Worm (Caenorhabditis elegans) whole organism, early embryonic: ENCODE results near the gene F19C7.3.

Experiments
- B0310.2 ChIP-seq: sonication (generic microtip); optimal IDR thresholded peaks from 2 replicates; lab custom pipeline; 2016; ENCODE audit warnings: mild to moderate bottlenecking, missing genetic modification characterization, missing compliant biosample characterization
- F13C5.2 ChIP-seq: sonication (generic microtip); optimal IDR thresholded peaks from 2 replicates; lab custom pipeline; 2017; ENCODE audit warnings: mild to moderate bottlenecking, missing genetic modification characterization, inconsistent platforms, missing compliant biosample characterization
- aly-1 ChIP-seq: sonication (generic microtip); optimal IDR thresholded peaks from 2 replicates; lab custom pipeline; 2016; ENCODE audit warnings: missing genetic modification characterization, missing compliant biosample characterization
- ama-1 ChIP-seq: fragments of 150-350 bp; optimal IDR thresholded peaks from 2 replicates; lab custom pipeline; 2014
- ceh-13 ChIP-seq: fragments of 200-800 bp; sonication (Bioruptor generic); optimal IDR thresholded peaks from 2 replicates; lab custom pipeline; 2018; ENCODE audit warnings: mild to moderate bottlenecking, missing genetic modification characterization, missing compliant biosample characterization
- ceh-36 ChIP-seq: sonication (generic microtip); optimal IDR thresholded peaks from 2 replicates; lab custom pipeline; 2016; ENCODE audit warnings: missing genetic modification characterization, inconsistent platforms, missing compliant biosample characterization
- ets-7 ChIP-seq: sonication (generic microtip); optimal IDR thresholded peaks from 2 replicates; lab custom pipeline; 2016; ENCODE audit warnings: missing genotype, missing genetic modification characterization, missing compliant biosample characterization
- flt-1 ChIP-seq: fragments of 200-800 bp; sonication (Bioruptor generic); IDR thresholded peaks from 2 replicates; pipeline ENCODE4 v1.3.6; 2022; ENCODE audit warnings: missing genetic modification characterization, missing compliant biosample characterization
- hmbx-1 ChIP-seq: sonication (generic microtip); optimal IDR thresholded peaks from 2 replicates; lab custom pipeline; 2016; ENCODE audit warnings: mild to moderate bottlenecking, missing genetic modification characterization, missing compliant biosample characterization
- hmg-4 ChIP-seq: fragments of 200-800 bp; sonication (Bioruptor generic); optimal IDR thresholded peaks from 2 replicates; lab custom pipeline; 2018; ENCODE audit warnings: mild to moderate bottlenecking, missing genetic modification characterization, missing compliant biosample characterization
- hnd-1 ChIP-seq: sonication (generic microtip); optimal IDR thresholded peaks from 2 replicates; lab custom pipeline; 2016; ENCODE audit warnings: missing genetic modification characterization, missing compliant biosample characterization
- pes-1 ChIP-seq: fragments of 200-800 bp; sonication (Bioruptor generic); IDR thresholded peaks from 2 replicates; pipeline ENCODE4 v1.3.6; 2022; ENCODE audit warnings: missing genetic modification reagents, missing genetic modification characterization, missing compliant biosample characterization
- scrt-1 ChIP-seq: fragments of 200-800 bp; sonication (Bioruptor generic); IDR thresholded peaks from 2 replicates; pipeline ENCODE4 v1.3.6; 2022; ENCODE audit warnings: missing genetic modification characterization, missing compliant biosample characterization
- sea-1 ChIP-seq: fragments of 200-800 bp; sonication (Bioruptor generic); conservative IDR thresholded peaks from 2 replicates; pipeline ENCODE4 v1.3.6; 2022; ENCODE audit warnings: missing genetic modification characterization, missing compliant biosample characterization
- tbx-11 ChIP-seq: fragments of 200-800 bp; sonication (Bioruptor generic); IDR thresholded peaks from 2 replicates; pipeline ENCODE4 v1.3.6; 2022; ENCODE audit warnings: missing genetic modification characterization, missing compliant biosample characterization
- tbx-37 ChIP-seq: fragments of 200-800 bp; sonication (Bioruptor generic); conservative IDR thresholded peaks from 2 replicates; pipeline ENCODE4 v1.3.6; 2022; ENCODE audit warnings: missing genetic modification reagents, missing genetic modification characterization, missing compliant biosample characterization
- tra-4 ChIP-seq: sonication (generic microtip); optimal IDR thresholded peaks from 2 replicates; lab custom pipeline; 2017; ENCODE audit warnings: missing genetic modification characterization, missing compliant biosample characterization

Gene F19C7.3

ce11 chrIV:4596824-4597223 is at the start of gene F19C7.3:
F19C7.3 (plus strand) TSS chrIV:4597124.
- TF ChIP-seq pes-1 (GFP tag; lab: Robert Waterston, UW): no peak
- no peak for TF ChIP-seq tra-4
- TF ChIP-seq ets-7 (tag; lab: Kevin White, UChicago): no peak

ce11 chrIV:4548253-4548652 is 48.7 kb upstream of the F19C7.3 start, which contains the start of gene ZK185.1:
ZK185.1 (plus strand) TSS chrIV:4548553.
- TF ChIP-seq aly-1 (tag; lab: Kevin White, UChicago) (peak; percentile 5), flt-1 (GFP tag; lab: Robert Waterston, UW) (no peak), tbx-11 (GFP tag; lab: Robert Waterston, UW) (no peak), hmg-4 (no peak), F13C5.2 (tag; lab: Kevin White, UChicago) (no peak)

- TF ChIP-seq hmbx-1 (tag; lab: Kevin White, UChicago): no peak
- no peak for TF ChIP-seq aly-1 (tag; lab: Kevin White, UChicago)
- no peak for TF ChIP-seq scrt-1 (GFP tag; lab: Robert Waterston, UW)
- TF ChIP-seq tbx-11 (GFP tag; lab: Robert Waterston, UW): no peak
These were observed 45.4 kb upstream of the F19C7.3 start for ce11 chrIV:4551562-4551961.

- TF ChIP-seq ceh-36 (tag; lab: Kevin White, UChicago): no peak
- no peak for TF ChIP-seq tbx-11 (GFP tag; lab: Robert Waterston, UW)
- no peak for TF ChIP-seq sea-1
These were observed 39.8 kb upstream of the F19C7.3 start for ce11 chrIV:4557130-4557529.

- TF ChIP-seq tra-4 (no peak), scrt-1 (GFP tag; lab: Robert Waterston, UW) (no peak), flt-1 (GFP tag; lab: Robert Waterston, UW) (no peak), B0310.2 (no peak), F13C5.2 (tag; lab: Kevin White, UChicago) (no peak), tbx-11 (GFP tag; lab: Robert Waterston, UW) (no peak), hmg-4 (no peak), ceh-36 (tag; lab: Kevin White, UChicago) (no peak), pes-1 (GFP tag; lab: Robert Waterston, UW) (no peak)
These were observed 39.2 kb upstream of the F19C7.3 start for ce11 chrIV:4557731-4558130.

ce11 chrIV:4559160-4559559 is 37.8 kb upstream of the F19C7.3 start:
- TF ChIP-seq ceh-36 (tag; lab: Kevin White, UChicago) (no peak), B0310.2 (no peak), pes-1 (GFP tag; lab: Robert Waterston, UW) (no peak), hmg-4 (no peak), aly-1 (tag; lab: Kevin White, UChicago) (no peak), ceh-13 (GFP tag; lab: Kevin White, UChicago) (no peak), scrt-1 (GFP tag; lab: Robert Waterston, UW) (no peak), tra-4 (no peak), ets-7 (tag; lab: Kevin White, UChicago) (no peak), ama-1 (lab: Kevin White, UChicago) (no peak), tbx-11 (GFP tag; lab: Robert Waterston, UW) (no peak), flt-1 (GFP tag; lab: Robert Waterston, UW) (no peak), tbx-37 (GFP tag; lab: Robert Waterston, UW) (no peak), F13C5.2 (tag; lab: Kevin White, UChicago) (no peak), sea-1 (no peak), hmbx-1 (tag; lab: Kevin White, UChicago) (no peak), hnd-1 (tag; lab: Kevin White, UChicago) (no peak)

- TF ChIP-seq F13C5.2 (tag; lab: Kevin White, UChicago): no peak
These were observed 34.3 kb upstream of the F19C7.3 start, which contains the start of gene igeg-1 for ce11 chrIV:4562599-4563116. igeg-1 (plus strand) TSS chrIV:4562649.

- TF ChIP-seq sea-1 (no peak), B0310.2 (no peak), tbx-37 (GFP tag; lab: Robert Waterston, UW) (no peak), hmg-4 (no peak), scrt-1 (GFP tag; lab: Robert Waterston, UW) (no peak), ceh-13 (GFP tag; lab: Kevin White, UChicago) (no peak), ceh-36 (tag; lab: Kevin White, UChicago) (no peak), hmbx-1 (tag; lab: Kevin White, UChicago) (no peak), flt-1 (GFP tag; lab: Robert Waterston, UW) (no peak), tra-4 (no peak), aly-1 (tag; lab: Kevin White, UChicago) (no peak), tbx-11 (GFP tag; lab: Robert Waterston, UW) (no peak), hnd-1 (tag; lab: Kevin White, UChicago) (no peak), F13C5.2 (tag; lab: Kevin White, UChicago) (no peak)
These were observed 32.4 kb upstream of the F19C7.3 start for ce11 chrIV:4564541-4564940.

- no peak for TF ChIP-seq ama-1 (lab: Kevin White, UChicago)
- no peak for TF ChIP-seq F13C5.2 (tag; lab: Kevin White, UChicago)
- no peak for TF ChIP-seq tra-4
- TF ChIP-seq scrt-1 (GFP tag; lab: Robert Waterston, UW): no peak
- TF ChIP-seq pes-1 (GFP tag; lab: Robert Waterston, UW): no peak
- TF ChIP-seq ceh-36 (tag; lab: Kevin White, UChicago): no peak
- TF ChIP-seq B0310.2: no peak
- TF ChIP-seq flt-1 (GFP tag; lab: Robert Waterston, UW): no peak
- no peak for TF ChIP-seq ets-7 (tag; lab: Kevin White, UChicago)
- TF ChIP-seq sea-1: no peak
- no peak for TF ChIP-seq aly-1 (tag; lab: Kevin White, UChicago)
- TF ChIP-seq tbx-11 (GFP tag; lab: Robert Waterston, UW): no peak
These were observed 31.0 kb upstream of the F19C7.3 start for ce11 chrIV:4565882-4566281.
